Fruit fly (Drosophila melanogaster): ENCODE results near the gene COX4.

Gene COX4

dm6 chr2L:19941352-19941851 lies 17.1 kb upstream of the COX4 start (continued):
- TF ChIP-seq ro (GFP tag; IDR thresholded peaks at IDR 0.05) (peak; percentile 44; the same call in 1 of the 2 replicates), NK7.1 (GFP tag; optimal IDR thresholded peaks at IDR 0.05) (peak; percentile 44), CG16813 (GFP tag; IDR thresholded peaks at IDR 0.05; ENCODE audit: partially characterized antibody) (no peak), CG11456 (GFP tag; IDR thresholded peaks at IDR 0.05) (peak; percentile 94), crp (GFP tag; optimal IDR thresholded peaks at IDR 0.05) (peak in 1 of 2 experiments; percentile 33), mirr (GFP tag; optimal IDR thresholded peaks at IDR 0.05) (no peak), Med (GFP tag) (peak; percentile 85), Mad (GFP tag; optimal IDR thresholded peaks at IDR 0.05) (peak; percentile 78), CG7987 (GFP tag; optimal IDR thresholded peaks at IDR 0.05) (peak; percentile 39), CoRest (tag; optimal IDR thresholded peaks at IDR 0.05) (peak; percentile 88), Hr3 (GFP tag; optimal IDR thresholded peaks at IDR 0.05) (peak; percentile 85), CG12299 (tag; optimal IDR thresholded peaks at IDR 0.05) (peak; percentile 70), CG6689 (GFP tag; IDR thresholded peaks at IDR 0.05) (peak; percentile 92), Fer3 (tag; optimal IDR thresholded peaks at IDR 0.05) (peak; percentile 80), CG34376 (GFP tag; optimal IDR thresholded peaks at IDR 0.05) (peak; percentile 47), CG17568 (GFP tag; optimal IDR thresholded peaks at IDR 0.05) (peak; percentile 57), Rfx (GFP tag; IDR thresholded peaks at IDR 0.05) (peak; percentile 87), knrl (GFP tag; IDR thresholded peaks at IDR 0.05; ENCODE audit: partially characterized antibody) (no peak), CG30403 (GFP tag; optimal IDR thresholded peaks at IDR 0.05) (peak; percentile 90), HLH3B (GFP tag; IDR thresholded peaks at IDR 0.05) (peak; percentile 86), Gug (GFP tag; IDR thresholded peaks at IDR 0.05) (peak; percentile 86), Mrtf (GFP tag; IDR thresholded peaks at IDR 0.05) (peak; percentile 69; the same call in 1 of the 3 replicates), Ets65A (GFP tag) (no peak), Scr (GFP tag; IDR thresholded peaks at IDR 0.05; ENCODE audit: partially characterized antibody) (no peak), sob (GFP tag; IDR thresholded peaks at IDR 0.05) (peak; percentile 94), Sox100B (GFP tag; optimal IDR thresholded peaks at IDR 0.05) (peak; percentile 66), CG15514 (GFP tag; optimal IDR thresholded peaks at IDR 0.05) (peak; percentile 57), CG32772 (GFP tag; IDR thresholded peaks at IDR 0.05) (peak; percentile 89), al (GFP tag; IDR thresholded peaks at IDR 0.05) (peak; percentile 93), Fer1 (GFP tag; optimal IDR thresholded peaks at IDR 0.05) (peak; percentile 83), slou (GFP tag; optimal IDR thresholded peaks at IDR 0.05) (peak; percentile 27), Max (GFP tag; optimal IDR thresholded peaks at IDR 0.05) (no peak), pfk (GFP tag; optimal IDR thresholded peaks at IDR 0.05) (no peak), CG3065 (GFP tag; optimal IDR thresholded peaks at IDR 0.05) (peak; percentile 57), Antp (GFP tag; optimal IDR thresholded peaks at IDR 0.05) (peak; percentile 73), gcm2 (GFP tag; optimal IDR thresholded peaks at IDR 0.05) (peak; percentile 80), CG8089 (GFP tag; optimal IDR thresholded peaks at IDR 0.05) (peak; percentile 75), tgo (GFP tag; IDR thresholded peaks at IDR 0.05) (peak; percentile 94), Oaz (GFP tag; IDR thresholded peaks at IDR 0.05) (peak; percentile 85), CG17186 (GFP tag; optimal IDR thresholded peaks at IDR 0.05) (no peak), ATbp (GFP tag; optimal IDR thresholded peaks at IDR 0.05) (peak; percentile 78), CG1792 (GFP tag; optimal IDR thresholded peaks at IDR 0.05) (no peak), CG12769 (tag; optimal IDR thresholded peaks at IDR 0.05) (peak; percentile 92), CG3407 (GFP tag; optimal IDR thresholded peaks at IDR 0.05) (peak; percentile 59), Gsc (GFP tag; IDR thresholded peaks at IDR 0.05) (peak; percentile 68), TFAM (GFP tag; optimal IDR thresholded peaks at IDR 0.05) (peak; percentile 25), Stat92E (GFP tag; optimal IDR thresholded peaks at IDR 0.05) (no peak), Sry-β (GFP tag; optimal IDR thresholded peaks at IDR 0.05) (no peak), CG10959 (GFP tag; IDR thresholded peaks at IDR 0.05) (peak; percentile 5; the same call in 1 of the 2 replicates), nau (GFP tag; optimal IDR thresholded peaks at IDR 0.05) (peak; percentile 82)
